Worm (Caenorhabditis elegans): Measurements from ENCODE around the gene sre-50.

Gene sre-50

ce11 chrII:12274944-12275343 is 28.4 kb upstream of the sre-50 start, which contains the start of gene Y57A10A.27:
Gene Y57A10A.27, minus strand, starts transcription at chrII:12275044.
- no peak for TF ChIP-seq flh-1 (GFP tag; optimal IDR thresholded peaks at IDR 0.05)
- no peak for TF ChIP-seq nhr-237 (tag; optimal IDR thresholded peaks at IDR 0.05)
- TF ChIP-seq blmp-1 (tag; optimal IDR thresholded peaks at IDR 0.05): no peak
- no peak for TF ChIP-seq ham-2 (GFP tag; optimal IDR thresholded peaks at IDR 0.05)
- no peak for TF ChIP-seq mep-1 (tag; optimal IDR thresholded peaks at IDR 0.05)
- TF ChIP-seq hlh-1 (tag; optimal IDR thresholded peaks at IDR 0.05): no peak
- no peak for TF ChIP-seq unc-39 (tag; optimal IDR thresholded peaks at IDR 0.05)
- no peak for TF ChIP-seq cnd-1 (tag; optimal IDR thresholded peaks at IDR 0.05)
- no peak for TF ChIP-seq nhr-2 (tag; optimal IDR thresholded peaks at IDR 0.05)
- TF ChIP-seq sptf-1 (tag; optimal IDR thresholded peaks at IDR 0.05): no peak
- TF ChIP-seq zip-8 (tag; optimal IDR thresholded peaks at IDR 0.05): no peak
- no peak for TF ChIP-seq mls-2 (tag; optimal IDR thresholded peaks at IDR 0.05)
- TF ChIP-seq snpc-4 (tag; optimal IDR thresholded peaks at IDR 0.05): no peak
- no peak for TF ChIP-seq lin-13 (tag; optimal IDR thresholded peaks at IDR 0.05)
- TF ChIP-seq pha-4 (tag; optimal IDR thresholded peaks at IDR 0.05): no peak
- no peak for TF ChIP-seq nhr-76 (tag; optimal IDR thresholded peaks at IDR 0.05)
- no peak for TF ChIP-seq drap-1 (GFP tag; optimal IDR thresholded peaks at IDR 0.05)
- TF ChIP-seq elt-1 (tag; optimal IDR thresholded peaks at IDR 0.05; ENCODE audit: borderline replicate concordance, insufficient read depth): no peak
- no peak for TF ChIP-seq mab-5 (tag; optimal IDR thresholded peaks at IDR 0.05)

- TF ChIP-seq mab-5 (tag; optimal IDR thresholded peaks at IDR 0.05) (no peak), blmp-1 (tag; optimal IDR thresholded peaks at IDR 0.05) (no peak), nhr-237 (tag; optimal IDR thresholded peaks at IDR 0.05) (no peak), sem-2 (GFP tag; optimal IDR thresholded peaks at IDR 0.05) (no peak), nhr-28 (tag; optimal IDR thresholded peaks at IDR 0.05) (no peak), M03D4.4 (tag; optimal IDR thresholded peaks at IDR 0.05) (no peak), ham-2 (GFP tag; optimal IDR thresholded peaks at IDR 0.05) (no peak), mep-1 (tag; optimal IDR thresholded peaks at IDR 0.05) (no peak), unc-62 (GFP tag; optimal IDR thresholded peaks at IDR 0.05) (no peak), tbx-8 (GFP tag; optimal IDR thresholded peaks at IDR 0.05) (no peak), lin-32 (GFP tag; optimal IDR thresholded peaks at IDR 0.05) (no peak), unc-39 (tag; optimal IDR thresholded peaks at IDR 0.05) (no peak)
Measured at ce11 chrII:12278602-12279001, 24.7 kb upstream of the sre-50 start.

ce11 chrII:12279259-12279658 is 24.1 kb upstream of the sre-50 start, which contains the start of the genes tric-1B.2 and Y57A10A.29:
Gene tric-1B.2, minus strand, starts transcription at chrII:12279387.
Gene Y57A10A.29, plus strand, starts transcription at chrII:12279561.
- TF ChIP-seq ceh-43 (GFP tag; optimal IDR thresholded peaks at IDR 0.05) (no peak), drap-1 (GFP tag; optimal IDR thresholded peaks at IDR 0.05) (no peak), nhr-237 (tag; optimal IDR thresholded peaks at IDR 0.05) (no peak), ces-1 (GFP tag; optimal IDR thresholded peaks at IDR 0.05) (peak; percentile 67)

DNA sequence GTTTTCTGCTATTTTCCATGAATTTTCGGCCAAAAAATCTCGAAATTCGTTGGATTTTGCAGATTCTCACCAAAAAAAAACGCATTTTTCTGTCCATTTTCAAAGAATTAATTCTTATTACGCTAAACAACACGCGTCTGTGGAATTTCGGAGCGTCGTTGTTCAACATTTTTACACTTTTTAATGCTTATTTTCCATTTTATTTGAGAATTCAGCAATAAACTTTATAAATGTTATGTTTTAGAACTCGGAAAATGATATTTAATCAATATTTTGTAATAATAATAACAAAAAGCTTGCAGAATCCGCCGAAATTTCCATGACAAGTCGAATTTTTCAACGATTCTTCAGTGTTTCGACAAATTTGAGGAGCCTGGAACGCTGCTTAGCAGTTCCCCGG is 23.0 kb upstream of the sre-50 start, which contains the start of gene ife-5:
TSS of gene ife-5 (plus strand) at position 301 of the 400 bp plus-strand sequence.
- no peak for TF ChIP-seq unc-120 (tag; optimal IDR thresholded peaks at IDR 0.05; ENCODE audit: poor library complexity, severe bottlenecking)
- no peak for TF ChIP-seq unc-39 (tag; optimal IDR thresholded peaks at IDR 0.05)
- no peak for TF ChIP-seq lsy-2 (tag; optimal IDR thresholded peaks at IDR 0.05)
- TF ChIP-seq ham-2 (GFP tag; optimal IDR thresholded peaks at IDR 0.05): no peak
- TF ChIP-seq mls-2 (tag; optimal IDR thresholded peaks at IDR 0.05): no peak
- no peak for TF ChIP-seq flh-1 (GFP tag; optimal IDR thresholded peaks at IDR 0.05)

DNA sequence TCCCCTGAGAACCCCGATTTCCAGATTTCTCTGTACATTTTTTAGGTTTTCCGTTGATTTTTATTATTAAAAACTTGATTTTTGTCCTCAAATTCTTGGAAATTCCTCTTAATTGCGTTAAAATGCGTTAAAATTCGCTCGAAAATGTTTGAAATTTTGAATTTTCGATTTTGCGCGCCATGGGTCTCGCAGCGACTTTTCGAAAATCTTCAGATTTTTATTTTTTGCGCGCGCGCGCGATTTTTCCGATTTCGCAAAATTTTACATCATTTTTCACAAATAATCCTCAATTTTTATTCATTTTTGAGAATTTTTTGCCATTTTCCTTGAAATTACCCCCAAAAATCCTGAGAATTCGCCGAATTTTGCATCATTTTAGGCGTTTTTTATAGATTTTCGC is 19.3 kb upstream of the sre-50 start:
- no peak for TF ChIP-seq unc-120 (tag; optimal IDR thresholded peaks at IDR 0.05; ENCODE audit: poor library complexity, severe bottlenecking)
- no peak for TF ChIP-seq elt-3 (tag; optimal IDR thresholded peaks at IDR 0.05)
- no peak for TF ChIP-seq sptf-1 (tag; optimal IDR thresholded peaks at IDR 0.05)
- TF ChIP-seq unc-62 (GFP tag; optimal IDR thresholded peaks at IDR 0.05): no peak
- TF ChIP-seq sem-2 (GFP tag; optimal IDR thresholded peaks at IDR 0.05): no peak
- no peak for TF ChIP-seq bed-3 (GFP tag; optimal IDR thresholded peaks at IDR 0.05)
- TF ChIP-seq hlh-1 (tag; optimal IDR thresholded peaks at IDR 0.05): no peak
- no peak for TF ChIP-seq pha-4 (tag; optimal IDR thresholded peaks at IDR 0.05)
- no peak for TF ChIP-seq drap-1 (GFP tag; optimal IDR thresholded peaks at IDR 0.05)
- no peak for TF ChIP-seq ceh-83 (GFP tag; optimal IDR thresholded peaks at IDR 0.05)
- no peak for TF ChIP-seq M03D4.4 (tag; optimal IDR thresholded peaks at IDR 0.05)
- no peak for TF ChIP-seq flh-1 (GFP tag; optimal IDR thresholded peaks at IDR 0.05)
